Worm (Caenorhabditis elegans) whole organism, early embryonic: ENCODE results near the gene fkh-9.

Source experiments
- B0310.2 ChIP-seq: sonication (generic microtip); optimal IDR thresholded peaks from 2 replicates; lab custom pipeline; 2016; ENCODE audit warnings: mild to moderate bottlenecking, missing genetic modification characterization, missing compliant biosample characterization
- ama-1 ChIP-seq: fragments of 150-350 bp; optimal IDR thresholded peaks from 2 replicates; lab custom pipeline; 2014
- ets-7 ChIP-seq: sonication (generic microtip); optimal IDR thresholded peaks from 2 replicates; lab custom pipeline; 2016; ENCODE audit warnings: missing genotype, missing genetic modification characterization, missing compliant biosample characterization
- hmg-4 ChIP-seq: fragments of 200-800 bp; sonication (Bioruptor generic); optimal IDR thresholded peaks from 2 replicates; lab custom pipeline; 2018; ENCODE audit warnings: mild to moderate bottlenecking, missing genetic modification characterization, missing compliant biosample characterization
- hnd-1 ChIP-seq: sonication (generic microtip); optimal IDR thresholded peaks from 2 replicates; lab custom pipeline; 2016; ENCODE audit warnings: missing genetic modification characterization, missing compliant biosample characterization
- pes-1 ChIP-seq: fragments of 200-800 bp; sonication (Bioruptor generic); IDR thresholded peaks from 2 replicates; pipeline ENCODE4 v1.3.6; 2022; ENCODE audit warnings: missing genetic modification reagents, missing genetic modification characterization, missing compliant biosample characterization
- tra-4 ChIP-seq: sonication (generic microtip); optimal IDR thresholded peaks from 2 replicates; lab custom pipeline; 2017; ENCODE audit warnings: missing genetic modification characterization, missing compliant biosample characterization

ce11 chrX:3797882-3798281 lies 28.9 kb downstream of the fkh-9 start, which contains the start of gene abu-10:
- no peak for TF ChIP-seq tra-4
- no peak for TF ChIP-seq hmg-4
- no peak for TF ChIP-seq hnd-1 (tag; lab: Kevin White, UChicago)
- TF ChIP-seq ama-1 (lab: Kevin White, UChicago), result no peak
- no peak for TF ChIP-seq ets-7 (tag; lab: Kevin White, UChicago)
- TF ChIP-seq pes-1 (GFP tag; lab: Robert Waterston, UW), result no peak
- no peak for TF ChIP-seq B0310.2 (tag; lab: Kevin White, UChicago)
